Fruit fly (Drosophila melanogaster): ENCODE data around the gene CG4053.
A peak's percentile ranks its signal among the peaks of the same experiment; 100 is the strongest.

CG4053 gene

dm6 chr3R:17117607-17118327, 14.2 kb downstream of the CG4053 start (continued):
- TF ChIP-seq CG10462 (GFP tag; optimal IDR thresholded peaks at IDR 0.05), result no peak
- TF ChIP-seq CG12236 (GFP tag; optimal IDR thresholded peaks at IDR 0.05), result no peak
- TF ChIP-seq CG12659 (GFP tag; optimal IDR thresholded peaks at IDR 0.05), result no peak
- TF ChIP-seq CG4282 (GFP tag; optimal IDR thresholded peaks at IDR 0.05), result no peak
- no peak for TF ChIP-seq CG2116 (GFP tag; optimal IDR thresholded peaks at IDR 0.05)
- TF ChIP-seq Oli (tag; optimal IDR thresholded peaks at IDR 0.05), result peak; percentile 22
- TF ChIP-seq CG17186 (GFP tag; optimal IDR thresholded peaks at IDR 0.05), result no peak
- no peak for TF ChIP-seq Jarid2 (GFP tag; optimal IDR thresholded peaks at IDR 0.05)
- no peak for TF ChIP-seq CG11093 (GFP tag; IDR thresholded peaks at IDR 0.05)
- TF ChIP-seq CG12942 (GFP tag; optimal IDR thresholded peaks at IDR 0.05), result no peak
- TF ChIP-seq C15 (GFP tag; IDR thresholded peaks at IDR 0.05), result no peak
- no peak for TF ChIP-seq Kr (GFP tag; optimal IDR thresholded peaks at IDR 0.05)
- no peak for TF ChIP-seq sim (GFP tag; IDR thresholded peaks at IDR 0.05)
- TF ChIP-seq Dref (GFP tag; IDR thresholded peaks at IDR 0.05), result no peak
- no peak for TF ChIP-seq Dp (GFP tag; optimal IDR thresholded peaks at IDR 0.05)
- TF ChIP-seq CG11398 (GFP tag; optimal IDR thresholded peaks at IDR 0.05), result no peak
- no peak for TF ChIP-seq sd (tag; optimal IDR thresholded peaks at IDR 0.05)
- TF ChIP-seq zen (tag; optimal IDR thresholded peaks at IDR 0.05), result no peak
- no peak for TF ChIP-seq slp2 (GFP tag; optimal IDR thresholded peaks at IDR 0.05)
- TF ChIP-seq repo (GFP tag; optimal IDR thresholded peaks at IDR 0.05), result no peak
- no peak for TF ChIP-seq sisA (GFP tag; IDR thresholded peaks at IDR 0.05)
- TF ChIP-seq Dad (GFP tag; optimal IDR thresholded peaks at IDR 0.05), result no peak
- no peak for TF ChIP-seq CG9876 (GFP tag; optimal IDR thresholded peaks at IDR 0.05)
- TF ChIP-seq PHDP (tag; optimal IDR thresholded peaks at IDR 0.05), result peak; percentile 25
- TF ChIP-seq CG15073 (GFP tag; optimal IDR thresholded peaks at IDR 0.05), result no peak
- no peak for TF ChIP-seq dysf (GFP tag; IDR thresholded peaks at IDR 0.05)
- TF ChIP-seq tll (GFP tag; optimal IDR thresholded peaks at IDR 0.05), result no peak
- TF ChIP-seq Aef1 (GFP tag; IDR thresholded peaks at IDR 0.05), result no peak
- no peak for TF ChIP-seq pnt (GFP tag; optimal IDR thresholded peaks at IDR 0.05)
- no peak for TF ChIP-seq Dek (tag; optimal IDR thresholded peaks at IDR 0.05)
- TF ChIP-seq cas (GFP tag; IDR thresholded peaks at IDR 0.05), result no peak
- peak; percentile 2 for TF ChIP-seq CG9437 (GFP tag; optimal IDR thresholded peaks at IDR 0.05)
- TF ChIP-seq eve (GFP tag; optimal IDR thresholded peaks at IDR 0.05), result peak in 1 of 2 experiments; percentile 55
- no peak for TF ChIP-seq CG15479 (GFP tag; optimal IDR thresholded peaks at IDR 0.05)
- TF ChIP-seq dati (GFP tag; IDR thresholded peaks at IDR 0.05), result no peak
- TF ChIP-seq unc-4 (GFP tag; IDR thresholded peaks at IDR 0.05; ENCODE audit: partially characterized antibody), result no peak
- no peak for TF ChIP-seq CG3407 (GFP tag; optimal IDR thresholded peaks at IDR 0.05)
- no peak for TF ChIP-seq CG7745 (tag; optimal IDR thresholded peaks at IDR 0.05)
- no peak for TF ChIP-seq CG1792 (GFP tag; optimal IDR thresholded peaks at IDR 0.05)
- TF ChIP-seq CG13296 (GFP tag; optimal IDR thresholded peaks at IDR 0.05), result no peak
- no peak for TF ChIP-seq fru (optimal IDR thresholded peaks at IDR 0.05)
- TF ChIP-seq CG17612 (GFP tag; IDR thresholded peaks at IDR 0.05), result no peak
- no peak for TF ChIP-seq hb (GFP tag; IDR thresholded peaks at IDR 0.05; ENCODE audit: partially characterized antibody)
- no peak for TF ChIP-seq CG14965 (GFP tag; optimal IDR thresholded peaks at IDR 0.05; ENCODE audit: borderline replicate concordance)
- no peak for TF ChIP-seq toy (GFP tag; IDR thresholded peaks at IDR 0.05)
- TF ChIP-seq otp (GFP tag; IDR thresholded peaks at IDR 0.05), result 0 out of 3 replicates have a peak, but pooled peaks have one; percentile 35
- no peak for TF ChIP-seq CG14050 (GFP tag; IDR thresholded peaks at IDR 0.05)
- no peak for TF ChIP-seq so (GFP tag; IDR thresholded peaks at IDR 0.05)
- no peak for TF ChIP-seq cwo (GFP tag; optimal IDR thresholded peaks at IDR 0.05)
- no peak for TF ChIP-seq CG8290 (GFP tag; optimal IDR thresholded peaks at IDR 0.05)
- TF ChIP-seq CG8290 (tag; optimal IDR thresholded peaks at IDR 0.05), result no peak

All from whole organism, embryonic.